Fruit fly (Drosophila melanogaster) whole organism, embryonic: ENCODE results near the gene endos.

Experiments
- al ChIP-seq: fragments of 200-800 bp; sonication (Bioruptor generic); IDR thresholded peaks from 2 replicates; pipeline ENCODE4 v1.3.6; 2022; ENCODE audit warnings: missing biosample characterization, missing genetic modification characterization
- nom ChIP-seq: fragments of 200-800 bp; sonication (Bioruptor generic); optimal IDR thresholded peaks from 2 replicates; lab custom pipeline; 2017; ENCODE audit warnings: missing biosample characterization, missing genetic modification characterization, mild to moderate bottlenecking, moderate library complexity, missing genetic modification reagents
- sd ChIP-seq: fragments of 200-800 bp; sonication (Bioruptor generic); optimal IDR thresholded peaks from 3 replicates; lab custom pipeline; 2018; ENCODE audit warnings: missing biosample characterization, mild to moderate bottlenecking, missing genetic modification characterization, moderate library complexity

DNA sequence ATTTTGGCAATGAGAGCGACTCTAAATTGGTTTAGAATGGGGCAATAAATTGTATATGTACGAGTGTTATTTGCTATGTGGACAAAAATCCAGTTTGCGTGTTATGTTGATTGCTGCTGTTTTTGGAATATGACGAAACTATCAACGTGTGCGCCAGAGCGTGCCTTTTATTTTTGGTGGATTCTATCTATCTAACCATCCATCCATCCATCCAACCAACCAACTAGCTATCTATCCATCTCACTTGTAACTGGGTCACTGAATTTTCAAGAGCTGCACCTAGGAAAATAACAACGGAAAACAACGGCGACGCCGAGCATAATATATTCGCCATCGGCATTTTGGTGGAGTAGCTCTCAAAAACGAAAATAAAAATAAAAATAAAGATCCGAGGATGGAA lies 31.2 kb upstream of the endos start:
- peak; percentile 55 for TF ChIP-seq sd (tag; lab: Kevin White, UChicago)
- TF ChIP-seq al (GFP tag; lab: Robert Waterston, UW) = no peak
- TF ChIP-seq nom (GFP tag; lab: Kevin White, UChicago) = no peak
